Worm (Caenorhabditis elegans) whole organism, midembryonic: ENCODE results near the gene C01G5.9.

Experiments
- T22C8.4 ChIP-seq: fragments of 200-800 bp; sonication (Bioruptor generic); IDR thresholded peaks from 2 replicates; pipeline ENCODE4 v1.3.6; 2022; ENCODE audit warnings: missing genetic modification characterization, missing compliant biosample characterization
- cog-1 ChIP-seq: sonication (generic microtip); optimal IDR thresholded peaks from 2 replicates; lab custom pipeline; 2016; ENCODE audit warnings: missing genetic modification characterization, missing compliant biosample characterization
- flt-1 ChIP-seq: fragments of 200-800 bp; sonication (Bioruptor generic); IDR thresholded peaks from 2 replicates; pipeline ENCODE4 v1.3.6; 2022; ENCODE audit warnings: missing genetic modification characterization, missing compliant biosample characterization
- klf-2 ChIP-seq: fragments of 200-800 bp; sonication (Bioruptor generic); conservative IDR thresholded peaks from 2 replicates; pipeline ENCODE4 v1.3.6; 2022; ENCODE audit warnings: missing genetic modification reagents, missing genetic modification characterization, missing compliant biosample characterization
- med-1 ChIP-seq: sonication (generic microtip); optimal IDR thresholded peaks from 2 replicates; lab custom pipeline; 2017; ENCODE audit warnings: missing genetic modification characterization, mild to moderate bottlenecking, missing compliant biosample characterization, antibody characterized with exemption, missing genetic modification reagents; ENCODE audit not compliant: insufficient read depth
- tab-1 ChIP-seq: fragments of 200-800 bp; sonication (Bioruptor generic); IDR thresholded peaks from 2 replicates; pipeline ENCODE4 v1.3.6; 2022; ENCODE audit warnings: missing genetic modification characterization, missing compliant biosample characterization
- ztf-23 ChIP-seq: fragments of 200-800 bp; sonication (Bioruptor generic); IDR thresholded peaks from 2 replicates; pipeline ENCODE4 v1.3.6; 2022; ENCODE audit warnings: missing genetic modification reagents, missing genetic modification characterization, missing compliant biosample characterization
- ztf-29 ChIP-seq: fragments of 200-800 bp; sonication (Bioruptor generic); IDR thresholded peaks from 2 replicates; pipeline ENCODE4 v1.3.6; 2022; ENCODE audit warnings: missing genetic modification reagents, missing genetic modification characterization, missing compliant biosample characterization

ce11 chrIV:6517859-6518258, 1.8 kb upstream of the C01G5.9 start, which contains the start of gene C01G5.7:
- TF ChIP-seq flt-1: no peak
- no peak for TF ChIP-seq tab-1 (GFP tag; lab: Robert Waterston, UW)
- no peak for TF ChIP-seq cog-1
- TF ChIP-seq med-1 (GFP tag; lab: Kevin White, UChicago): no peak
- TF ChIP-seq ztf-23: no peak
- no peak for TF ChIP-seq klf-2
- no peak for TF ChIP-seq ztf-29 (GFP tag; lab: Robert Waterston, UW)
- no peak for TF ChIP-seq T22C8.4 (GFP tag; lab: Robert Waterston, UW)
